Fruit fly (Drosophila melanogaster) whole organism, embryonic: ENCODE measurements around the gene Spn88Ea.

Source experiments
- B-H1 ChIP-seq: fragments of 200-800 bp; sonication (Bioruptor generic); IDR thresholded peaks from 3 replicates; pipeline ENCODE4 v1.3.6; 2022; ENCODE audit warnings: missing biosample characterization, missing genetic modification characterization
- Bdp1 ChIP-seq: fragments of 200-800 bp; sonication (Bioruptor generic); optimal IDR thresholded peaks from 3 replicates; lab custom pipeline; 2016; ENCODE audit warnings: missing biosample characterization, missing genetic modification characterization
- CG10462 ChIP-seq: fragments of 200-800 bp; sonication (Bioruptor generic); optimal IDR thresholded peaks from 2 replicates; lab custom pipeline; 2016; ENCODE audit warnings: missing biosample characterization, missing genetic modification characterization
- CG10565 ChIP-seq: fragments of 200-800 bp; sonication (Bioruptor generic); optimal IDR thresholded peaks from 3 replicates; lab custom pipeline; 2016; ENCODE audit warnings: missing biosample characterization, mild to moderate bottlenecking, missing genetic modification characterization
- CG11398 ChIP-seq: fragments of 200-800 bp; sonication (Bioruptor generic); optimal IDR thresholded peaks from 2 replicates; lab custom pipeline; 2016; ENCODE audit warnings: missing biosample characterization, missing genetic modification characterization
- CG14014 ChIP-seq: fragments of 200-800 bp; sonication (Bioruptor generic); IDR thresholded peaks from 2 replicates; pipeline ENCODE4 v1.3.6; 2022; ENCODE audit warnings: missing biosample characterization, missing genetic modification characterization
- CG14667 ChIP-seq: fragments of 200-800 bp; sonication (Bioruptor generic); IDR thresholded peaks from 2 replicates; pipeline ENCODE4 v1.3.6; 2022; ENCODE audit warnings: missing biosample characterization, missing genetic modification characterization
- CG15479 ChIP-seq: fragments of 200-800 bp; sonication (Bioruptor generic); optimal IDR thresholded peaks from 3 replicates; lab custom pipeline; 2019; ENCODE audit warnings: missing biosample characterization, mild to moderate bottlenecking, missing genetic modification characterization, moderate library complexity
- CG16813 ChIP-seq: fragments of 200-800 bp; sonication (Bioruptor generic); IDR thresholded peaks from 3 replicates; pipeline ENCODE4 v1.3.6; 2022; ENCODE audit warnings: missing biosample characterization, missing genetic modification characterization; ENCODE audit not compliant: partially characterized antibody
- CG2202 ChIP-seq: fragments of 200-800 bp; sonication (Bioruptor generic); optimal IDR thresholded peaks from 2 replicates; lab custom pipeline; 2018; ENCODE audit warnings: missing biosample characterization, mild to moderate bottlenecking, missing genetic modification characterization
- CG31224 ChIP-seq: fragments of 200-800 bp; sonication (Bioruptor generic); IDR thresholded peaks from 2 replicates; pipeline ENCODE4 v1.3.6; 2022; ENCODE audit warnings: missing biosample characterization, missing genetic modification characterization
- CG32767 ChIP-seq: fragments of 200-800 bp; sonication (Bioruptor generic); IDR thresholded peaks from 2 replicates; pipeline ENCODE4 v1.3.6; 2022; ENCODE audit warnings: missing biosample characterization, missing genetic modification characterization
- CG3838 ChIP-seq: fragments of 200-800 bp; sonication (Bioruptor generic); optimal IDR thresholded peaks from 3 replicates; lab custom pipeline; 2016; ENCODE audit warnings: missing biosample characterization, missing genetic modification characterization
- CG3995 ChIP-seq: fragments of 200-800 bp; sonication (Bioruptor generic); optimal IDR thresholded peaks from 3 replicates; lab custom pipeline; 2016; ENCODE audit warnings: missing biosample characterization, missing genetic modification characterization
- CG4282 ChIP-seq: fragments of 200-800 bp; sonication (Bioruptor generic); optimal IDR thresholded peaks from 2 replicates; lab custom pipeline; 2016; ENCODE audit warnings: missing biosample characterization, missing genetic modification characterization
- CG5245 ChIP-seq: fragments of 200-800 bp; sonication (Bioruptor generic); optimal IDR thresholded peaks from 3 replicates; lab custom pipeline; 2016; ENCODE audit warnings: missing biosample characterization, missing genetic modification characterization
- CG6654 ChIP-seq: fragments of 200-800 bp; sonication (Bioruptor generic); optimal IDR thresholded peaks from 2 replicates; lab custom pipeline; 2017; ENCODE audit warnings: missing biosample characterization, mild to moderate bottlenecking, missing genetic modification characterization
- CG6765 ChIP-seq: fragments of 200-800 bp; sonication (Bioruptor generic); optimal IDR thresholded peaks from 3 replicates; lab custom pipeline; 2017; ENCODE audit warnings: missing biosample characterization, mild to moderate bottlenecking, missing genetic modification characterization
- CG8089 ChIP-seq: fragments of 200-800 bp; sonication (Bioruptor generic); optimal IDR thresholded peaks from 3 replicates; lab custom pipeline; 2016; ENCODE audit warnings: missing biosample characterization, missing genetic modification characterization
- CG8765 ChIP-seq: fragments of 200-800 bp; sonication (Bioruptor generic); IDR thresholded peaks from 2 replicates; pipeline ENCODE4 v1.3.6; 2022; ENCODE audit warnings: missing biosample characterization, missing genetic modification characterization
- CG9727 ChIP-seq: fragments of 200-800 bp; sonication (Bioruptor generic); optimal IDR thresholded peaks from 3 replicates; lab custom pipeline; 2017; ENCODE audit warnings: missing biosample characterization, mild to moderate bottlenecking, missing genetic modification characterization
- CkIIα-i1 ChIP-seq: fragments of 200-800 bp; sonication (Bioruptor generic); IDR thresholded peaks from 2 replicates; pipeline ENCODE4 v1.3.6; 2022; ENCODE audit warnings: missing biosample characterization, missing genetic modification characterization
- D19B ChIP-seq: fragments of 200-800 bp; sonication (Bioruptor generic); optimal IDR thresholded peaks from 2 replicates; lab custom pipeline; 2017; ENCODE audit warnings: missing biosample characterization, mild to moderate bottlenecking, missing genetic modification characterization
- Dp ChIP-seq: fragments of 200-800 bp; sonication (Bioruptor generic); optimal IDR thresholded peaks from 2 replicates; lab custom pipeline; 2018; ENCODE audit warnings: missing biosample characterization, mild to moderate bottlenecking, missing genetic modification characterization, moderate library complexity
- Drgx ChIP-seq: fragments of 200-800 bp; sonication (Bioruptor generic); IDR thresholded peaks from 2 replicates; pipeline ENCODE4 v1.3.6; 2022; ENCODE audit warnings: missing biosample characterization, missing genetic modification characterization
- Hr39 ChIP-seq: fragments of >200 bp; optimal IDR thresholded peaks from 2 replicates; lab custom pipeline; 2017
- Optix ChIP-seq: fragments of 200-800 bp; sonication (Bioruptor generic); IDR thresholded peaks from 3 replicates; pipeline ENCODE4 v1.3.6; 2022; ENCODE audit warnings: missing biosample characterization, missing genetic modification characterization
- YL-1 ChIP-seq: fragments of 200-800 bp; sonication (Bioruptor generic); optimal IDR thresholded peaks from 3 replicates; lab custom pipeline; 2017; ENCODE audit warnings: missing biosample characterization, mild to moderate bottlenecking, missing genetic modification characterization
- az2 ChIP-seq: fragments of 200-800 bp; sonication (Bioruptor generic); optimal IDR thresholded peaks from 3 replicates; lab custom pipeline; 2016; ENCODE audit warnings: missing biosample characterization, missing genetic modification characterization
- crol ChIP-seq: fragments of 200-800 bp; sonication (Bioruptor generic); IDR thresholded peaks from 2 replicates; pipeline ENCODE4 v1.3.6; 2022; ENCODE audit warnings: missing biosample characterization, missing genetic modification characterization
- dmrt99B ChIP-seq: fragments of 200-800 bp; sonication (Bioruptor generic); optimal IDR thresholded peaks from 2 replicates; lab custom pipeline; 2018; ENCODE audit warnings: missing biosample characterization, mild to moderate bottlenecking, missing genetic modification characterization, moderate library complexity
- en ChIP-seq: fragments of 200-800 bp; sonication (Bioruptor generic); optimal IDR thresholded peaks from 2 replicates; lab custom pipeline; 2016; ENCODE audit warnings: missing biosample characterization, missing genetic modification characterization
- exex ChIP-seq: fragments of 200-800 bp; sonication (Bioruptor generic); optimal IDR thresholded peaks from 4 replicates; lab custom pipeline; 2018; ENCODE audit warnings: missing biosample characterization, mild to moderate bottlenecking, missing genetic modification characterization, moderate library complexity
- eyg ChIP-seq: fragments of 200-800 bp; sonication (Bioruptor generic); optimal IDR thresholded peaks from 3 replicates; lab custom pipeline; 2016; ENCODE audit warnings: missing biosample characterization, missing genetic modification characterization
- fd3F ChIP-seq: fragments of 200-800 bp; sonication (Bioruptor generic); optimal IDR thresholded peaks from 2 replicates; lab custom pipeline; 2018; ENCODE audit warnings: missing biosample characterization, mild to moderate bottlenecking, missing genetic modification characterization, moderate library complexity
- ftz-f1 ChIP-seq: fragments of 200-800 bp; sonication (Bioruptor generic); optimal IDR thresholded peaks from 2 replicates; lab custom pipeline; 2016; ENCODE audit warnings: missing biosample characterization, missing genetic modification characterization
- gem ChIP-seq: fragments of 200-800 bp; sonication (Bioruptor generic); optimal IDR thresholded peaks from 2 replicates; lab custom pipeline; 2019; ENCODE audit warnings: missing biosample characterization, mild to moderate bottlenecking, missing genetic modification characterization, moderate library complexity
- grn ChIP-seq: fragments of 200-800 bp; sonication (Bioruptor generic); optimal IDR thresholded peaks from 3 replicates; lab custom pipeline; 2017; ENCODE audit warnings: missing biosample characterization, missing genetic modification characterization
- gro ChIP-seq: fragments of 200-800 bp; sonication (Bioruptor generic); optimal IDR thresholded peaks from 2 replicates; lab custom pipeline; 2016; ENCODE audit warnings: missing biosample characterization, missing genetic modification characterization
- kni ChIP-seq: fragments of 200-800 bp; sonication (Bioruptor generic); optimal IDR thresholded peaks from 3 replicates; lab custom pipeline; 2017; ENCODE audit warnings: mild to moderate bottlenecking, missing biosample characterization, missing genetic modification reagents, missing genetic modification characterization
- p53 ChIP-seq: fragments of 200-800 bp; sonication (Bioruptor generic); optimal IDR thresholded peaks from 2 replicates; lab custom pipeline; 2016; ENCODE audit warnings: missing biosample characterization, missing genetic modification characterization
- pb ChIP-seq: fragments of 200-800 bp; sonication (Bioruptor generic); optimal IDR thresholded peaks from 3 replicates; lab custom pipeline; 2016; ENCODE audit warnings: missing biosample characterization, missing genetic modification characterization
- pzg ChIP-seq: fragments of 200-800 bp; sonication (Bioruptor generic); optimal IDR thresholded peaks from 3 replicates; lab custom pipeline; 2018; ENCODE audit warnings: missing biosample characterization, mild to moderate bottlenecking, missing genetic modification characterization, moderate library complexity
- repo ChIP-seq: fragments of 200-800 bp; sonication (Bioruptor generic); optimal IDR thresholded peaks from 2 replicates; lab custom pipeline; 2016; ENCODE audit warnings: missing biosample characterization, missing genetic modification characterization
- sim ChIP-seq: fragments of 200-800 bp; sonication (Bioruptor generic); IDR thresholded peaks from 2 replicates; pipeline ENCODE4 v1.3.6; 2022; ENCODE audit warnings: missing biosample characterization, missing genetic modification characterization
- sqz ChIP-seq: fragments of 200-800 bp; sonication (Bioruptor generic); optimal IDR thresholded peaks from 3 replicates; lab custom pipeline; 2018; ENCODE audit warnings: missing biosample characterization, mild to moderate bottlenecking, missing genetic modification characterization
- stwl ChIP-seq: fragments of 200-800 bp; sonication (Bioruptor generic); optimal IDR thresholded peaks from 3 replicates; lab custom pipeline; 2018; ENCODE audit warnings: missing biosample characterization, mild to moderate bottlenecking, missing genetic modification characterization, moderate library complexity
- tna ChIP-seq: fragments of 200-800 bp; sonication (Bioruptor generic); IDR thresholded peaks from 2 replicates; pipeline ENCODE4 v1.3.6; 2022; ENCODE audit warnings: missing biosample characterization, missing genetic modification characterization; ENCODE audit not compliant: partially characterized antibody
- usp ChIP-seq: fragments of >200 bp; optimal IDR thresholded peaks from 2 replicates; lab custom pipeline; 2017; ENCODE audit warnings: missing biosample characterization, missing genetic modification characterization
- zfh1 ChIP-seq: fragments of 200-800 bp; sonication (Bioruptor generic); IDR thresholded peaks from 3 replicates; pipeline ENCODE4 v1.3.6; 2022; ENCODE audit warnings: missing biosample characterization, missing genetic modification characterization

The Spn88Ea gene

DNA sequence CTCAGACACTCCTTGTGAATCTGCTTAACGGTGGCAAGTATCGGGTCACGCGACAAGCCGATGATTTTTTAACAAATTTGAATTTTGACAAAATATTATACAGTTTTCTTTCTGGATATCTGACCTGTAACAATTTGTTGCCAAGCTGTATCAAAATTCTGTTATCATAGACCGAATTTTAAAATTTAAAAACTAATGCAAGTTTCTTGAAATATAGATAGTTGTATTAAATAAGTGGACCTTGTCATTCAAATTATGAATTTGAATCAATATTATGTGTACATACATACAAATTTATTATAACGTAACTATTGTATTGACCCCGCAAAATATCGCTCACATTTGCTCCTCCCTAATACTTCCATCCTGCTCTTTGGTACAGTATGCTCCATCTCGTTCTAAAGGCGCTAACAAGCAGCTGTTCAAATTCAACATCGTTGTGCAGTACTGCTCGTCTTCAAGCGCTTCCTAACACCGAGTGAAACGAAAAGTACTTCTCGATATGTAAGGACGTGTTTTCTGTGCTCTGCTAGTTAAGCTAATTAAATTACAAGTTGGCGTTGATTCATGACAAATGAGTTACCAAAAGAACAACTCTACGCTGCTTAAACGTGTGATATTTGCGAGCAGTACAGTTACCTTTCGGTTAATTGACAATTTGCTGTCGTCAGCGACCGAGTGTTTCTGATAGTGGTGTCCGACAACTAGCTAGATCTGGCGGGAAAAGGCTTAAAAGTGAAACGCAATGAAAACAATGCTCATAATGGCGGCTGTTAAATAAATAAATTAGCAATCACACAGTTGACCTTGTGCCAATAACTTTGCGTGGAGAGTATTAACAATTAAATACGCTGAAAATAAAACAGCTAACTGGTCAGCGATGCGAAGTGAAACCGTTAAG lies 9.9 kb downstream of the Spn88Ea start, which contains the start of the genes Kpc1 and CG42542 (continued):
- TF ChIP-seq D19B (GFP tag; lab: Kevin White, UChicago) (no peak), CG6654 (GFP tag; lab: Kevin White, UChicago) (no peak), Bdp1 (peak; percentile 36), Drgx (GFP tag; lab: Robert Waterston, UW) (no peak), sqz (GFP tag; lab: Kevin White, UChicago) (no peak), CG14667 (GFP tag; lab: Robert Waterston, UW) (0 out of 2 replicates have a peak, but pooled peaks have one; percentile 30), p53 (GFP tag; lab: Kevin White, UChicago) (no peak), CG9727 (GFP tag; lab: Kevin White, UChicago) (peak; percentile 73), sim (GFP tag; lab: Robert Waterston, UW) (no peak), CkIIα-i1 (GFP tag; lab: Robert Waterston, UW) (no peak), CG5245 (peak; percentile 50), CG10565 (GFP tag; lab: Kevin White, UChicago) (no peak), CG32767 (GFP tag; lab: Robert Waterston, UW) (peak; percentile 62; the same call in 1 of the 2 replicates), tna (GFP tag; lab: Robert Waterston, UW) (peak; percentile 82), B-H1 (GFP tag; lab: Robert Waterston, UW) (no peak; the same call in 2 of the 3 replicates), dmrt99B (tag; lab: Kevin White, UChicago) (no peak), gem (no peak), pzg (GFP tag; lab: Kevin White, UChicago) (peak; percentile 93), CG10462 (GFP tag; lab: Kevin White, UChicago) (peak; percentile 86), eyg (GFP tag; lab: Kevin White, UChicago) (peak; percentile 24), stwl (tag; lab: Kevin White, UChicago) (peak; percentile 87), CG2202 (tag; lab: Kevin White, UChicago) (peak; percentile 26), Hr39 (no peak), CG11398 (GFP tag; lab: Kevin White, UChicago) (no peak), en (GFP tag; lab: Kevin White, UChicago) (peak; percentile 25), crol (GFP tag; lab: Robert Waterston, UW) (no peak), CG4282 (GFP tag; lab: Kevin White, UChicago) (peak; percentile 82), CG14014 (GFP tag; lab: Robert Waterston, UW) (peak; percentile 53; the same call in 1 of the 2 replicates), exex (peak; percentile 40), repo (GFP tag; lab: Kevin White, UChicago) (peak; percentile 58), YL-1 (GFP tag; lab: Kevin White, UChicago) (peak; percentile 63), Optix (GFP tag; lab: Robert Waterston, UW) (peak; percentile 57; the same call in 1 of the 3 replicates), pb (peak; percentile 64), az2 (GFP tag; lab: Kevin White, UChicago) (peak; percentile 77), CG6765 (peak; percentile 13), CG8765 (GFP tag; lab: Robert Waterston, UW) (no peak; the same call in 1 of the 2 replicates), CG3995 (GFP tag; lab: Kevin White, UChicago) (peak; percentile 64), grn (GFP tag; lab: Kevin White, UChicago) (no peak), ftz-f1 (GFP tag; lab: Kevin White, UChicago) (peak; percentile 94), zfh1 (GFP tag; lab: Robert Waterston, UW) (peak; percentile 50), CG15479 (GFP tag; lab: Kevin White, UChicago) (no peak), CG31224 (no peak; the same call in 1 of the 2 replicates), CG16813 (GFP tag; lab: Robert Waterston, UW) (peak; percentile 92), kni (GFP tag; lab: Kevin White, UChicago) (peak; percentile 39), gro (GFP tag; lab: Kevin White, UChicago) (peak; percentile 86), Dp (GFP tag; lab: Kevin White, UChicago) (peak; percentile 83), usp (GFP tag; lab: Kevin White, UChicago) (no peak), CG3838 (GFP tag; lab: Kevin White, UChicago) (peak; percentile 4), fd3F (peak; percentile 29), CG8089 (peak; percentile 56)
